Worm (Caenorhabditis elegans): Measurements from ENCODE around the gene R09E10.13.

Gene R09E10.13

DNA sequence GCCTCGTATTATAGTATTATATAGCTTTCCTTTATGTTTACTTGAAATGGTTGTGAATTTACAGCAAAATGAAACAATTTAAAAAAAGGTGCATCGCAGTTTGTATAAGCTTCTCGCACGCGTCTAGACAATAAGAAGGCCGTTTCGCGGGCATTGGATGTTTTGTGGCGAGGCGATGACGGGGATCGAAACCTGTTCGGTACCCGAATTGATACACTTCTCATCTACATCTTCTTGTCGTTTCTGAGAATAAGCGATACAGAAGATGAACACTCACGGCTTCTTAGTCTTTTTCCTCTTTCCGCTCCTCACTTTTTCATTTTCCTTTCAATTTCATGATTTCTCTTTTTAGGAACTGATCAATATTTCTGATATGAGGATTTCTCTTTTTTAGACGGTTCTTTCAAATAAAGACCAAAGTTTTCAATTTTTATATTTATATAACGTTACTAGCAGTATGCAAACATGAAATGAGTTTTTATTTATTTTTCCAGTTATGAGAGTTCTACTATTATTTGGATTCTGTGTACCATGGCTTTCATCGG is 49.2 kb downstream of the R09E10.13 start, which contains the start of gene F01G10.10 (continued):
- TF ChIP-seq ekl-4 (GFP tag; IDR thresholded peaks at IDR 0.05) (no peak), F49E8.2 (tag; optimal IDR thresholded peaks at IDR 0.05; ENCODE audit: insufficient read depth) (peak; percentile 5), dox-1 (GFP tag; IDR thresholded peaks at IDR 0.05) (peak; percentile 60), tbx-9 (tag; optimal IDR thresholded peaks at IDR 0.05; ENCODE audit: borderline replicate concordance) (no peak), sptf-2 (GFP tag; optimal IDR thresholded peaks at IDR 0.05) (no peak), egl-18 (GFP tag; IDR thresholded peaks at IDR 0.05) (no peak), ceh-91 (GFP tag; IDR thresholded peaks at IDR 0.05) (peak; percentile 69; the same call in 1 of the 2 replicates), Y67H2A.10 (GFP tag; conservative IDR thresholded peaks at IDR 0.05) (no peak), bed-1 (GFP tag; IDR thresholded peaks at IDR 0.05) (no peak), ztf-25 (GFP tag; IDR thresholded peaks at IDR 0.05) (0 out of 2 replicates have a peak, but pooled peaks have one; percentile 64), attf-5 (GFP tag; optimal IDR thresholded peaks at IDR 0.05) (peak; percentile 3), snpc-3.4 (tag; optimal IDR thresholded peaks at IDR 0.05) (no peak), lin-35 (GFP tag; optimal IDR thresholded peaks at IDR 0.05) (no peak), nhr-179 (tag; optimal IDR thresholded peaks at IDR 0.05) (no peak), athp-1 (tag; optimal IDR thresholded peaks at IDR 0.05) (no peak)
